Fruit fly (Drosophila melanogaster): ENCODE measurements around the gene Spag1.

The Spag1 gene

DNA sequence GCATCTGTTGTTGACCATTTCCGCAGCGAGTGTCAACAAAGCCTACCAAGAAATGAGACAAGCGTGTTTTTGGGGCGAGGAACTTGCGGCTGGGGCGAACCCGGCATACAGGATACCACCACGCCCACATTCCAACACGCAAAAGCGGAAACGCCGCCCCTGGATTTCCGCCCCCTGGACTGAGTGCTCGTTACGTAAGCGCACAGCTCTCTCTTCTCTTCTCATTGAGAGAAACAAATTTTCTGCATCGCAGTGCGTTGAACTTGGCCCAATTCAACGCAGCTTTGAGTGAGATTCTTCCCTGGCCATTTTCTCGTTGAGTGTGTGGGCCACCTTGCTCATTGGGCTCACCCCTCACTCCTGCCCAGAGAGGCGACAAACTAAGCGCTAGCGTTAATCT, 12.9 kb downstream of the Spag1 start (continued):
- 0 out of 2 replicates have a peak, but pooled peaks have one; percentile 10 for TF ChIP-seq Drgx (GFP tag; IDR thresholded peaks at IDR 0.05)
- TF ChIP-seq Atf6 (GFP tag; IDR thresholded peaks at IDR 0.05), result peak; percentile 53; the same call in 1 of the 2 replicates
- TF ChIP-seq Med (GFP tag), result peak; percentile 28
- no peak for TF ChIP-seq ems (GFP tag; optimal IDR thresholded peaks at IDR 0.05)
- peak; percentile 31 to 32 for TF ChIP-seq Trl (optimal IDR thresholded peaks at IDR 0.05)
- TF ChIP-seq Trl (GFP tag; optimal IDR thresholded peaks at IDR 0.05), result no peak
- TF ChIP-seq CG5953 (GFP tag; IDR thresholded peaks at IDR 0.05), result 0 out of 2 replicates have a peak, but pooled peaks have one; percentile 49
- peak; percentile 37; the same call in 1 of the 2 replicates for TF ChIP-seq Bgb (GFP tag; IDR thresholded peaks at IDR 0.05; ENCODE audit: partially characterized antibody)
- TF ChIP-seq CG11456 (GFP tag; IDR thresholded peaks at IDR 0.05), result no peak
- TF ChIP-seq CG11093 (GFP tag; IDR thresholded peaks at IDR 0.05), result 0 out of 3 replicates have a peak, but pooled peaks have one; percentile 48
- TF ChIP-seq unc-4 (GFP tag; IDR thresholded peaks at IDR 0.05; ENCODE audit: partially characterized antibody), result peak; percentile 17; the same call in 1 of the 2 replicates
- TF ChIP-seq CG18599 (GFP tag; optimal IDR thresholded peaks at IDR 0.05), result peak; percentile 38
- peak; percentile 16 for TF ChIP-seq CG15514 (GFP tag; optimal IDR thresholded peaks at IDR 0.05)
- 0 out of 2 replicates have a peak, but pooled peaks have one; percentile 24 for TF ChIP-seq CG32772 (GFP tag; IDR thresholded peaks at IDR 0.05)
- TF ChIP-seq CG14441 (GFP tag; IDR thresholded peaks at IDR 0.05), result 0 out of 2 replicates have a peak, but pooled peaks have one; percentile 7
- peak; percentile 43 for TF ChIP-seq mirr (GFP tag; optimal IDR thresholded peaks at IDR 0.05)
- peak; percentile 0 for TF ChIP-seq CG34376 (GFP tag; optimal IDR thresholded peaks at IDR 0.05)
- TF ChIP-seq Hr39 (optimal IDR thresholded peaks at IDR 0.05), result no peak
- no peak for TF ChIP-seq HmgD (GFP tag; optimal IDR thresholded peaks at IDR 0.05)
- TF ChIP-seq gce (GFP tag; IDR thresholded peaks at IDR 0.05), result peak; percentile 72; the same call in 1 of the 3 replicates
- TF ChIP-seq toy (GFP tag; IDR thresholded peaks at IDR 0.05), result peak; percentile 46; the same call in 1 of the 2 replicates
- peak; percentile 30; the same call in 1 of the 2 replicates for TF ChIP-seq crol (GFP tag; IDR thresholded peaks at IDR 0.05)
- 0 out of 2 replicates have a peak, but pooled peaks have one; percentile 9 for TF ChIP-seq sisA (GFP tag; IDR thresholded peaks at IDR 0.05)
- TF ChIP-seq D19A (tag; optimal IDR thresholded peaks at IDR 0.05), result no peak
- no peak for TF ChIP-seq lmd (GFP tag; IDR thresholded peaks at IDR 0.05)
- 0 out of 2 replicates have a peak, but pooled peaks have one; percentile 26 for TF ChIP-seq Awh (GFP tag; IDR thresholded peaks at IDR 0.05)

DNA sequence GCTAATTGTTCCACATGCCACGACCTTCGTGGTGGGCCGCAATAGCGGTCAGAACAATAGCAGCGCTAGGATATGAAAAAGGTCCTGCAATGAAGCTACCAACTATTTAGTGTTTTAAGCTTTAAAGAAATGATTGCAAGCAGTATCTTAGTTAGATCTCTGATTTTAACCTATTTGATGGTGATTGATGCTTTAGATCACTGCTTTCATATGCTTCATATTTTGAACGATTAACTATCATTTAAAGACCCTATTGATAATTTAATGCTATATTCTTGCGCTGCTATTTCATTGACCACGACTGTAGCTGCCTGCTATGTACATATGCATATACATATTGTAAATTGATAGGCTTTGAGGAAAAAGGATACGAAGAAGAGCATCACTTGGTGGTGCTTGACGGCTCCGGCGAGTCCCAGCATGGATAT, 16.1 kb downstream of the Spag1 start:
- TF ChIP-seq CG15514 (GFP tag; optimal IDR thresholded peaks at IDR 0.05) (peak; percentile 68), az2 (GFP tag; optimal IDR thresholded peaks at IDR 0.05) (peak; percentile 12), sim (GFP tag; IDR thresholded peaks at IDR 0.05) (no peak), CG13424 (tag; optimal IDR thresholded peaks at IDR 0.05) (peak; percentile 39), Hand (GFP tag; optimal IDR thresholded peaks at IDR 0.05) (peak; percentile 43), jumu (GFP tag; optimal IDR thresholded peaks at IDR 0.05) (peak; percentile 55), CG8359 (GFP tag; optimal IDR thresholded peaks at IDR 0.05; ENCODE audit: borderline replicate concordance) (no peak), CG14860 (GFP tag; IDR thresholded peaks at IDR 0.05; ENCODE audit: partially characterized antibody) (0 out of 3 replicates have a peak, but pooled peaks have one; percentile 0), CG14667 (GFP tag; IDR thresholded peaks at IDR 0.05) (peak; percentile 40), CG32772 (GFP tag; IDR thresholded peaks at IDR 0.05) (0 out of 2 replicates have a peak, but pooled peaks have one; percentile 31), org-1 (GFP tag; optimal IDR thresholded peaks at IDR 0.05) (peak; percentile 50), ems (GFP tag; optimal IDR thresholded peaks at IDR 0.05) (peak; percentile 55), CG5245 (GFP tag; optimal IDR thresholded peaks at IDR 0.05) (peak; percentile 79), grau (tag; optimal IDR thresholded peaks at IDR 0.05) (peak; percentile 59), exex (tag; optimal IDR thresholded peaks at IDR 0.05) (peak; percentile 32), Oaz (GFP tag; IDR thresholded peaks at IDR 0.05) (no peak), CG31441 (GFP tag; IDR thresholded peaks at IDR 0.05) (peak; percentile 70), CG7839 (tag; optimal IDR thresholded peaks at IDR 0.05) (peak; percentile 81), Meics (GFP tag; optimal IDR thresholded peaks at IDR 0.05) (peak; percentile 31), CG17568 (GFP tag; optimal IDR thresholded peaks at IDR 0.05) (no peak), crc (GFP tag; optimal IDR thresholded peaks at IDR 0.05) (peak; percentile 61), Dek (tag; optimal IDR thresholded peaks at IDR 0.05) (no peak), Nf-YA (GFP tag; IDR thresholded peaks at IDR 0.05) (no peak), CG2199 (GFP tag; IDR thresholded peaks at IDR 0.05) (no peak), sima (GFP tag; optimal IDR thresholded peaks at IDR 0.05) (peak; percentile 66), CG8290 (GFP tag; optimal IDR thresholded peaks at IDR 0.05) (peak; percentile 36), CG8290 (tag; optimal IDR thresholded peaks at IDR 0.05) (peak in 1 of 2 experiments; percentile 23), CG6254 (GFP tag; optimal IDR thresholded peaks at IDR 0.05) (peak; percentile 71)
